Fruit fly (Drosophila melanogaster) whole organism, larva: ENCODE measurements around the gene CG17572.

Source experiments
- noc ChIP-seq: fragments of 200-800 bp; sonication (Bioruptor generic); optimal IDR thresholded peaks from 3 replicates; lab custom pipeline; 2019; ENCODE audit warnings: missing biosample characterization, mild to moderate bottlenecking, missing genetic modification characterization, moderate library complexity

Gene CG17572

dm6 chr2L:19022221-19022516, 51.8 kb downstream of the CG17572 start, which contains the start of gene CG15172:
Gene CG15172, plus strand, starts transcription at chr2L:19022417.
- TF ChIP-seq noc (tag; lab: Kevin White, UChicago): no peak

dm6 chr2L:19021278-19022220, 52.4 kb downstream of the CG17572 start:
- peak; percentile 51 for TF ChIP-seq noc (tag; lab: Kevin White, UChicago)
